Worm (Caenorhabditis elegans) whole organism, L3 larva: ENCODE measurements around the gene bicd-1.

ENCODE experiments used
- R02D3.7 ChIP-seq: fragments of 150-350 bp; optimal IDR thresholded peaks from 2 replicates; lab custom pipeline; 2014; ENCODE audit warnings: missing biosample characterization, missing genetic modification characterization
- ZK546.5 ChIP-seq: sonication (generic microtip); optimal IDR thresholded peaks from 2 replicates; lab custom pipeline; 2017; ENCODE audit warnings: missing biosample characterization, missing genetic modification characterization
- aly-2 ChIP-seq: fragments of 150-350 bp; optimal IDR thresholded peaks from 2 replicates; lab custom pipeline; 2014; ENCODE audit warnings: missing biosample characterization, missing genetic modification characterization
- ama-1 ChIP-seq: fragments of 150-350 bp; optimal IDR thresholded peaks from 2 replicates; lab custom pipeline; 2018
- ceh-28 ChIP-seq: fragments of 150-350 bp; optimal IDR thresholded peaks from 2 replicates; lab custom pipeline; 2014; ENCODE audit warnings: missing biosample characterization, missing genetic modification reagents, missing genetic modification characterization
- ceh-82 ChIP-seq: fragments of 150-350 bp; optimal IDR thresholded peaks from 2 replicates; lab custom pipeline; 2014; ENCODE audit warnings: missing biosample characterization, missing genetic modification characterization
- ceh-9 ChIP-seq: sonication (generic microtip); optimal IDR thresholded peaks from 2 replicates; lab custom pipeline; 2018; ENCODE audit warnings: missing biosample characterization, missing genetic modification characterization
- egl-5 ChIP-seq: fragments of 150-350 bp; optimal IDR thresholded peaks from 2 replicates; lab custom pipeline; 2017; ENCODE audit warnings: missing biosample characterization, missing genetic modification reagents, missing genetic modification characterization, inconsistent platforms
- elt-1 ChIP-seq: fragments of 150-350 bp; optimal IDR thresholded peaks from 2 replicates; lab custom pipeline; 2014; ENCODE audit warnings: missing biosample characterization, missing genetic modification characterization
- elt-2 ChIP-seq: sonication (generic microtip); optimal IDR thresholded peaks from 2 replicates; lab custom pipeline; 2016; ENCODE audit warnings: missing genetic modification reagents, mild to moderate bottlenecking, missing genetic modification characterization, missing compliant biosample characterization
- elt-3 ChIP-seq, 3 experiments: fragments of 150-350 bp in 1 of 3; sonication (generic microtip) in 2 of 3; optimal IDR thresholded peaks; 2 replicates in 2 of 3; 4 replicates in 1 of 3; lab custom pipeline; 2014 to 2017; ENCODE audit warnings: missing biosample characterization in 3 of 3, missing genetic modification characterization in 3 of 3
- fkh-10 ChIP-seq: sonication (generic microtip); optimal IDR thresholded peaks from 2 replicates; lab custom pipeline; 2017; ENCODE audit warnings: missing biosample characterization, missing genetic modification reagents, missing genetic modification characterization
- fkh-2 ChIP-seq: fragments of 150-350 bp; optimal IDR thresholded peaks from 2 replicates; lab custom pipeline; 2014; ENCODE audit warnings: missing biosample characterization, missing genetic modification reagents, missing genetic modification characterization
- fos-1 ChIP-seq: fragments of 150-350 bp; optimal IDR thresholded peaks from 2 replicates; lab custom pipeline; 2014; ENCODE audit warnings: missing biosample characterization, missing genetic modification characterization
- hmg-11 ChIP-seq: sonication (generic microtip); optimal IDR thresholded peaks from 2 replicates; lab custom pipeline; 2016; ENCODE audit warnings: missing genetic modification characterization, missing compliant biosample characterization
- jun-1 ChIP-seq: fragments of 150-350 bp; optimal IDR thresholded peaks from 2 replicates; lab custom pipeline; 2014; ENCODE audit warnings: missing biosample characterization, missing genetic modification reagents, missing genetic modification characterization
- lin-39 ChIP-seq: fragments of 150-350 bp; optimal IDR thresholded peaks from 2 replicates; lab custom pipeline; 2018; ENCODE audit warnings: missing biosample characterization, missing genetic modification reagents, missing genetic modification characterization
- lsy-12 ChIP-seq: sonication (generic microtip); optimal IDR thresholded peaks from 2 replicates; lab custom pipeline; 2016; ENCODE audit warnings: mild to moderate bottlenecking, missing genetic modification characterization, missing compliant biosample characterization
- mdl-1 ChIP-seq: fragments of 150-350 bp; optimal IDR thresholded peaks from 2 replicates; lab custom pipeline; 2014; ENCODE audit warnings: missing biosample characterization, missing genetic modification characterization
- mml-1 ChIP-seq: fragments of 150-350 bp; sonication (generic microtip); optimal IDR thresholded peaks from 3 replicates; lab custom pipeline; 2014; ENCODE audit warnings: missing biosample characterization, missing genetic modification characterization
- nhr-11 ChIP-seq: fragments of 150-350 bp; optimal IDR thresholded peaks from 2 replicates; lab custom pipeline; 2014; ENCODE audit warnings: missing biosample characterization, missing genetic modification characterization
- nhr-23 ChIP-seq: fragments of 150-350 bp; optimal IDR thresholded peaks from 2 replicates; lab custom pipeline; 2014; ENCODE audit warnings: missing biosample characterization, missing genetic modification reagents, missing genetic modification characterization
- nhr-237 ChIP-seq: fragments of 150-350 bp; optimal IDR thresholded peaks from 2 replicates; lab custom pipeline; 2014; ENCODE audit warnings: missing biosample characterization, missing genetic modification characterization
- nhr-25 ChIP-seq: sonication (generic microtip); optimal IDR thresholded peaks from 2 replicates; lab custom pipeline; 2017; ENCODE audit warnings: missing biosample characterization, missing genetic modification characterization
- nhr-28 ChIP-seq: fragments of 150-350 bp; optimal IDR thresholded peaks from 2 replicates; lab custom pipeline; 2014; ENCODE audit warnings: missing biosample characterization, missing genetic modification characterization
- nhr-67 ChIP-seq: fragments of 150-350 bp; optimal IDR thresholded peaks from 2 replicates; lab custom pipeline; 2014; ENCODE audit warnings: missing biosample characterization, missing genetic modification characterization
- nhr-76 ChIP-seq: fragments of 150-350 bp; sonication (generic microtip); optimal IDR thresholded peaks from 5 replicates; lab custom pipeline; 2014; ENCODE audit warnings: missing biosample characterization, missing genetic modification characterization
- nhr-77 ChIP-seq: fragments of 150-350 bp; optimal IDR thresholded peaks from 2 replicates; lab custom pipeline; 2014; ENCODE audit warnings: missing biosample characterization, missing genetic modification characterization
- pha-4 ChIP-seq: fragments of 150-350 bp; optimal IDR thresholded peaks from 2 replicates; lab custom pipeline; 2014; ENCODE audit warnings: missing biosample characterization, missing genetic modification reagents, missing genetic modification characterization
- pqm-1 ChIP-seq: fragments of 150-350 bp; optimal IDR thresholded peaks from 2 replicates; lab custom pipeline; 2017; ENCODE audit warnings: missing biosample characterization, missing genetic modification characterization, inconsistent platforms
- sea-2 ChIP-seq: fragments of 150-350 bp; sonication (generic microtip); optimal IDR thresholded peaks from 4 replicates; lab custom pipeline; 2014; ENCODE audit warnings: missing biosample characterization, missing genetic modification reagents, missing genetic modification characterization
- skn-1 ChIP-seq: fragments of 150-350 bp; optimal IDR thresholded peaks from 2 replicates; lab custom pipeline; 2014; ENCODE audit warnings: missing biosample characterization, missing genetic modification characterization
- snpc-4 ChIP-seq: fragments of 150-350 bp; optimal IDR thresholded peaks from 2 replicates; lab custom pipeline; 2014; ENCODE audit warnings: missing biosample characterization, missing genetic modification characterization
- tbx-2 ChIP-seq: sonication (generic microtip); optimal IDR thresholded peaks from 2 replicates; lab custom pipeline; 2016; ENCODE audit warnings: mild to moderate bottlenecking, missing genetic modification characterization, missing compliant biosample characterization
- unc-39 ChIP-seq: sonication (generic microtip); optimal IDR thresholded peaks from 4 replicates; lab custom pipeline; 2017; ENCODE audit warnings: missing biosample characterization, missing genetic modification characterization
- unc-62 ChIP-seq: fragments of 150-350 bp; sonication (generic microtip); optimal IDR thresholded peaks from 4 replicates; lab custom pipeline; 2014; ENCODE audit warnings: missing biosample characterization, missing genetic modification reagents, missing genetic modification characterization
- zag-1 ChIP-seq: fragments of 150-350 bp; optimal IDR thresholded peaks from 2 replicates; lab custom pipeline; 2014; ENCODE audit warnings: missing biosample characterization, missing genetic modification characterization
- ztf-4 ChIP-seq: fragments of 150-350 bp; optimal IDR thresholded peaks from 2 replicates; lab custom pipeline; 2014; ENCODE audit warnings: missing biosample characterization, missing genetic modification characterization

bicd-1 gene

ce11 chrIV:6535908-6536307 is 36.2 kb downstream of the bicd-1 start, which contains the start of gene C01G5.3:
TSS of gene C01G5.3 (plus strand) at chrIV:6536208.
- no peak for TF ChIP-seq ama-1 (lab: Kevin White, UChicago)
- TF ChIP-seq, all 47 proteins: peak for 0

- no peak for TF ChIP-seq aly-2 (tag; lab: Kevin White, UChicago)
- TF ChIP-seq elt-2 (tag; lab: Kevin White, UChicago): no peak
- no peak for TF ChIP-seq egl-5 (tag; lab: Kevin White, UChicago)
- no peak for TF ChIP-seq pha-4 (tag; lab: Kevin White, UChicago)
- TF ChIP-seq nhr-23 (tag; lab: Kevin White, UChicago): no peak
- TF ChIP-seq elt-3 (tag; optimal IDR thresholded peaks at IDR 0.05; lab: Kevin White, UChicago): no peak
- TF ChIP-seq pqm-1: no peak
- TF ChIP-seq lsy-12 (tag; lab: Kevin White, UChicago): no peak
- no peak for TF ChIP-seq sea-2 (GFP tag; lab: Kevin White, UChicago)
- TF ChIP-seq unc-62 (GFP tag; lab: Kevin White, UChicago): no peak
- no peak for TF ChIP-seq ZK546.5
- TF ChIP-seq mdl-1 (tag; lab: Kevin White, UChicago): no peak
- no peak for TF ChIP-seq ceh-28 (tag; lab: Kevin White, UChicago)
- no peak for TF ChIP-seq nhr-76
- TF ChIP-seq mml-1 (tag; lab: Kevin White, UChicago): no peak
These were observed 40.7 kb downstream of the bicd-1 start, which contains the start of gene C01G5.4 for ce11 chrIV:6531450-6531849. TSS of gene C01G5.4 (plus strand) at chrIV:6531750.

DNA sequence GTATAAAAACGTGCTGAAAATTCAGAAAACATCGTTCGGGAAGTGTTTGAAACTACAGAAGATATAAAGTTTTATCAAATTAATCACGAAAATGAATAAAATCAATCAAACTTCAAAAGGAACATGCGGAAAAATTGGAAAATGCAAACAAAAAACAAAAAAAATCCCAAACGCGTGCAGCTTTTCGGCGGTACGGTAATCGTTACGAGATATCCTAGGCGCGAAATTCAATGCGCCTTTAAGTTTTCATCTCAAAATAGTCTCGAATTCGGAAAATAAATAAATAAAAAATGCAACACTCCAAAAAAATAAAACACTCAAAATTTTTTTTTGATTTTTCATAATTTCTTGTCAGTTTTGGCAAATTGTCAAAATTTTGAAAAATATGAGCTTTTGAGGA is 42.3 kb downstream of the bicd-1 start:
- TF ChIP-seq nhr-76: no peak
- no peak for TF ChIP-seq ceh-82 (tag; lab: Kevin White, UChicago)
- TF ChIP-seq nhr-237 (tag; lab: Kevin White, UChicago): no peak
- no peak for TF ChIP-seq sea-2 (GFP tag; lab: Kevin White, UChicago)
- no peak for TF ChIP-seq ztf-4 (tag; lab: Kevin White, UChicago)
- no peak for TF ChIP-seq egl-5 (tag; lab: Kevin White, UChicago)
- no peak for TF ChIP-seq hmg-11 (tag; lab: Kevin White, UChicago)

DNA sequence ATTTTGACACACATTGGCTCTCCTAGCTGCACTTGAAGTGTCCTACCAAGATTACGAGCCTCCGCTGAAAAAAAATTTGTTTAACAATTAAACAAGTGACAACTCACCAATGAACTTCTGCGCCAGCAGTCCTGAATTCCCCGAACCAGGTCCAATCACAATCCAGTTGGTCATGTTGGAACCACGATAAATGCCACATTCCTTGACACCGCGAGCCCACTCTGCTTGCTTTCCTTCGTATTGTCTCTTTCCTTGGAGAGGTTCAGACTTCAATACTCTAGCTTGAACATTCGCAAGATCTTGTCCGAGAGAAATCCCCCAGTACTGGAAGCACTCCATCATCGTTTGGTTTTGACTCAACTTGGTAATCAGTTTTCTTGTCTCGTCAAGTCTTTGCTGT is 43.9 kb downstream of the bicd-1 start:
- TF ChIP-seq ceh-9 (tag; lab: Kevin White, UChicago) (no peak), R02D3.7 (no peak), fkh-10 (GFP tag; lab: Kevin White, UChicago) (no peak), tbx-2 (no peak), lin-39 (tag; lab: Kevin White, UChicago) (no peak), nhr-237 (tag; lab: Kevin White, UChicago) (no peak), hmg-11 (tag; lab: Kevin White, UChicago) (no peak), aly-2 (tag; lab: Kevin White, UChicago) (no peak)

- no peak for TF ChIP-seq unc-62 (GFP tag; lab: Kevin White, UChicago)
- no peak for TF ChIP-seq jun-1 (tag; lab: Kevin White, UChicago)
- TF ChIP-seq elt-1: no peak
- no peak for TF ChIP-seq snpc-4
- no peak for TF ChIP-seq nhr-11 (tag; lab: Kevin White, UChicago)
- TF ChIP-seq fkh-2 (tag; lab: Kevin White, UChicago): no peak
- no peak for TF ChIP-seq mdl-1 (tag; lab: Kevin White, UChicago)
- TF ChIP-seq nhr-237 (tag; lab: Kevin White, UChicago): no peak
- no peak for TF ChIP-seq fkh-10 (GFP tag; lab: Kevin White, UChicago)
- no peak for TF ChIP-seq nhr-25
- no peak for TF ChIP-seq tbx-2
- TF ChIP-seq ceh-28 (tag; lab: Kevin White, UChicago): no peak
- no peak for TF ChIP-seq hmg-11 (tag; lab: Kevin White, UChicago)
- no peak for TF ChIP-seq skn-1 (tag; lab: Kevin White, UChicago)
- no peak for TF ChIP-seq nhr-28 (tag; lab: Kevin White, UChicago)
These were observed 45.6 kb downstream of the bicd-1 start for ce11 chrIV:6526522-6526921.

ce11 chrIV:6524531-6524930 is 47.6 kb downstream of the bicd-1 start, which contains the start of gene C01G5.5:
TSS of gene C01G5.5 (plus strand) at chrIV:6524610.
- TF ChIP-seq zag-1 (tag; lab: Kevin White, UChicago) (no peak), aly-2 (tag; lab: Kevin White, UChicago) (no peak), fos-1 (tag; lab: Kevin White, UChicago) (no peak), unc-39 (tag; lab: Kevin White, UChicago) (no peak), snpc-4 (no peak), skn-1 (tag; lab: Kevin White, UChicago) (no peak), ztf-4 (tag; lab: Kevin White, UChicago) (no peak), nhr-11 (tag; lab: Kevin White, UChicago) (no peak), nhr-77 (tag; lab: Kevin White, UChicago) (no peak), elt-2 (tag; lab: Kevin White, UChicago) (no peak), sea-2 (GFP tag; lab: Kevin White, UChicago) (no peak), nhr-67 (tag; lab: Kevin White, UChicago) (no peak), nhr-76 (no peak), nhr-28 (tag; lab: Kevin White, UChicago) (no peak)
